Worm (Caenorhabditis elegans) whole organism, L1 larva: ENCODE data around the gene lys-3.

Experiments used
- ceh-82 ChIP-seq, 3 experiments: fragments of 150-350 bp in 1 of 3; sonication (generic microtip) in 2 of 3; optimal IDR thresholded peaks; 2 replicates each; lab custom pipeline; 2014 to 2017; ENCODE audit warnings: missing biosample characterization in 3 of 3, missing genetic modification characterization in 3 of 3
- nhr-11 ChIP-seq: fragments of 150-350 bp; optimal IDR thresholded peaks from 2 replicates; lab custom pipeline; 2014; ENCODE audit warnings: missing biosample characterization, missing genetic modification characterization
- sptf-1 ChIP-seq: fragments of 150-350 bp; optimal IDR thresholded peaks from 2 replicates; lab custom pipeline; 2014; ENCODE audit warnings: missing biosample characterization, missing genetic modification characterization

- TF ChIP-seq sptf-1: no peak
- no peak for TF ChIP-seq ceh-82 (tag; optimal IDR thresholded peaks at IDR 0.05; lab: Kevin White, UChicago)
- TF ChIP-seq nhr-11 (tag; lab: Kevin White, UChicago): no peak
Observed at ce11 chrV:10291848-10292247, 8.5 kb upstream of the lys-3 start.
